Worm (Caenorhabditis elegans) whole organism, midembryonic: ENCODE results near the gene srg-21.

ENCODE experiments used
- cog-1 ChIP-seq: sonication (generic microtip); optimal IDR thresholded peaks from 2 replicates; lab custom pipeline; 2016; ENCODE audit warnings: missing genetic modification characterization, missing compliant biosample characterization
- flt-1 ChIP-seq: fragments of 200-800 bp; sonication (Bioruptor generic); IDR thresholded peaks from 2 replicates; pipeline ENCODE4 v1.3.6; 2022; ENCODE audit warnings: missing genetic modification characterization, missing compliant biosample characterization
- ztf-29 ChIP-seq: fragments of 200-800 bp; sonication (Bioruptor generic); IDR thresholded peaks from 2 replicates; pipeline ENCODE4 v1.3.6; 2022; ENCODE audit warnings: missing genetic modification reagents, missing genetic modification characterization, missing compliant biosample characterization

- TF ChIP-seq ztf-29 (GFP tag; lab: Robert Waterston, UW) (no peak), flt-1 (GFP tag; lab: Robert Waterston, UW) (no peak), cog-1 (tag; lab: Kevin White, UChicago) (no peak)
These were observed 38.3 kb downstream of the srg-21 start for ce11 chrII:3052843-3053242.
